Worm (Caenorhabditis elegans) whole organism, late embryonic: ENCODE results near the gene str-217.
A peak's percentile ranks its signal among the peaks of the same experiment; 100 is the strongest.

Experiments used
- C08G9.2 ChIP-seq: sonication (generic microtip); optimal IDR thresholded peaks from 2 replicates; lab custom pipeline; 2016; ENCODE audit warnings: mild to moderate bottlenecking, missing genetic modification characterization, moderate library complexity, missing compliant biosample characterization
- K09A11.1 ChIP-seq: sonication (generic microtip); optimal IDR thresholded peaks from 2 replicates; lab custom pipeline; 2017; ENCODE audit warnings: antibody characterized with exemption, mild to moderate bottlenecking, missing genetic modification characterization, missing compliant biosample characterization; ENCODE audit not compliant: insufficient read depth
- ceh-18 ChIP-seq: sonication (generic microtip); optimal IDR thresholded peaks from 2 replicates; lab custom pipeline; 2016; ENCODE audit warnings: missing genetic modification characterization, missing compliant biosample characterization
- ceh-19 ChIP-seq: fragments of 200-800 bp; sonication (Bioruptor generic); optimal IDR thresholded peaks from 2 replicates; lab custom pipeline; 2018; ENCODE audit warnings: mild to moderate bottlenecking, missing genetic modification characterization, missing compliant biosample characterization
- ceh-24 ChIP-seq: sonication (generic microtip); optimal IDR thresholded peaks from 2 replicates; lab custom pipeline; 2016; ENCODE audit warnings: mild to moderate bottlenecking, missing genetic modification characterization, missing compliant biosample characterization
- ceh-31 ChIP-seq: sonication (generic microtip); optimal IDR thresholded peaks from 2 replicates; lab custom pipeline; 2016; ENCODE audit warnings: missing genetic modification characterization, missing compliant biosample characterization
- ceh-34 ChIP-seq: sonication (generic microtip); optimal IDR thresholded peaks from 2 replicates; lab custom pipeline; 2016; ENCODE audit warnings: mild to moderate bottlenecking, missing genetic modification characterization, missing compliant biosample characterization
- ceh-48 ChIP-seq: sonication (generic microtip); optimal IDR thresholded peaks from 2 replicates; lab custom pipeline; 2016; ENCODE audit warnings: missing genetic modification characterization, inconsistent platforms, missing compliant biosample characterization
- ceh-6 ChIP-seq: fragments of 200-800 bp; sonication (Bioruptor generic); optimal IDR thresholded peaks from 2 replicates; lab custom pipeline; 2018; ENCODE audit warnings: mild to moderate bottlenecking, missing genetic modification characterization, missing compliant biosample characterization
- ceh-9 ChIP-seq: sonication (generic microtip); optimal IDR thresholded peaks from 2 replicates; lab custom pipeline; 2016; ENCODE audit warnings: mild to moderate bottlenecking, missing genetic modification characterization, inconsistent platforms, missing compliant biosample characterization
- dve-1 ChIP-seq: sonication (generic microtip); optimal IDR thresholded peaks from 2 replicates; lab custom pipeline; 2017; ENCODE audit warnings: antibody characterized with exemption, mild to moderate bottlenecking, missing genetic modification characterization, missing compliant biosample characterization
- eyg-1 ChIP-seq: sonication (generic microtip); optimal IDR thresholded peaks from 2 replicates; lab custom pipeline; 2016; ENCODE audit warnings: missing genotype, missing genetic modification characterization, missing compliant biosample characterization
- fax-1 ChIP-seq: sonication (generic microtip); optimal IDR thresholded peaks from 2 replicates; lab custom pipeline; 2016; ENCODE audit warnings: missing genotype, missing genetic modification characterization, missing compliant biosample characterization
- gmeb-2 ChIP-seq: sonication (generic microtip); optimal IDR thresholded peaks from 2 replicates; lab custom pipeline; 2016; ENCODE audit warnings: missing genetic modification characterization, inconsistent platforms, missing compliant biosample characterization
- hlh-15 ChIP-seq: sonication (generic microtip); optimal IDR thresholded peaks from 2 replicates; lab custom pipeline; 2016; ENCODE audit warnings: missing genetic modification characterization, missing compliant biosample characterization
- hlh-6 ChIP-seq: sonication (generic microtip); optimal IDR thresholded peaks from 2 replicates; lab custom pipeline; 2016; ENCODE audit warnings: missing genotype, missing genetic modification characterization, missing compliant biosample characterization
- hlh-8 ChIP-seq: sonication (generic microtip); optimal IDR thresholded peaks from 2 replicates; lab custom pipeline; 2016; ENCODE audit warnings: missing genotype, missing genetic modification characterization, missing compliant biosample characterization
- lim-6 ChIP-seq: sonication (generic microtip); optimal IDR thresholded peaks from 2 replicates; lab custom pipeline; 2016; ENCODE audit warnings: missing genetic modification characterization, missing compliant biosample characterization
- lin-11 ChIP-seq: fragments of 200-800 bp; sonication (Bioruptor generic); optimal IDR thresholded peaks from 2 replicates; lab custom pipeline; 2018; ENCODE audit warnings: mild to moderate bottlenecking, missing genetic modification characterization, missing compliant biosample characterization
- madf-2 ChIP-seq: sonication (generic microtip); optimal IDR thresholded peaks from 2 replicates; lab custom pipeline; 2017; ENCODE audit warnings: missing genetic modification characterization, missing compliant biosample characterization
- mec-3 ChIP-seq: sonication (generic microtip); optimal IDR thresholded peaks from 2 replicates; lab custom pipeline; 2016; ENCODE audit warnings: borderline replicate concordance, missing genetic modification characterization, missing compliant biosample characterization
- nfya-1 ChIP-seq: sonication (generic microtip); optimal IDR thresholded peaks from 2 replicates; lab custom pipeline; 2017; ENCODE audit warnings: missing genetic modification characterization, mild to moderate bottlenecking, missing compliant biosample characterization, antibody characterized with exemption, moderate library complexity
- npax-4 ChIP-seq: sonication (generic microtip); optimal IDR thresholded peaks from 2 replicates; lab custom pipeline; 2016; ENCODE audit warnings: missing genetic modification characterization, missing compliant biosample characterization
- pag-3 ChIP-seq: sonication (generic microtip); optimal IDR thresholded peaks from 2 replicates; lab custom pipeline; 2016; ENCODE audit warnings: missing compliant biosample characterization, missing genetic modification characterization, borderline replicate concordance
- pat-9 ChIP-seq: fragments of 200-800 bp; sonication (Bioruptor generic); optimal IDR thresholded peaks from 2 replicates; lab custom pipeline; 2018; ENCODE audit warnings: mild to moderate bottlenecking, missing genetic modification characterization, moderate library complexity, missing compliant biosample characterization
- pax-1 ChIP-seq: fragments of 150-350 bp; optimal IDR thresholded peaks from 2 replicates; lab custom pipeline; 2014; ENCODE audit warnings: missing biosample characterization, missing genetic modification characterization
- pha-4 ChIP-seq: fragments of 150-350 bp; optimal IDR thresholded peaks from 2 replicates; lab custom pipeline; 2018; ENCODE audit warnings: missing biosample characterization, missing genetic modification reagents, missing genetic modification characterization
- pros-1 ChIP-seq: fragments of 150-350 bp; optimal IDR thresholded peaks from 2 replicates; lab custom pipeline; 2014; ENCODE audit warnings: missing biosample characterization, missing genetic modification reagents, missing genetic modification characterization
- ref-2 ChIP-seq: sonication (generic microtip); optimal IDR thresholded peaks from 2 replicates; lab custom pipeline; 2016; ENCODE audit warnings: missing genetic modification characterization, missing compliant biosample characterization
- unc-3 ChIP-seq, 2 experiments: fragments of 200-800 bp in 1 of 2; sonication (Bioruptor generic) in 1 of 2; sonication (generic microtip) in 1 of 2; conservative IDR thresholded peaks in 1 of 2; optimal IDR thresholded peaks in 1 of 2; 2 replicates each; pipeline versions ENCODE4 v1.3.6 to Lab custom; 2016 to 2022; ENCODE audit warnings: missing compliant biosample characterization in 2 of 2, missing genetic modification characterization in 2 of 2, missing genetic modification reagents in 1 of 2
- unc-42 ChIP-seq: sonication (generic microtip); optimal IDR thresholded peaks from 2 replicates; lab custom pipeline; 2016; ENCODE audit warnings: missing genotype, missing genetic modification characterization, missing compliant biosample characterization
- unc-86 ChIP-seq: sonication (generic microtip); optimal IDR thresholded peaks from 2 replicates; lab custom pipeline; 2016; ENCODE audit warnings: missing genetic modification characterization, missing compliant biosample characterization

str-217 gene

ce11 chrV:17030430-17030829, 30.3 kb upstream of the str-217 start:
- TF ChIP-seq pax-1 (tag; lab: Kevin White, UChicago) (no peak), dve-1 (no peak), ceh-31 (tag; lab: Kevin White, UChicago) (no peak), ceh-6 (GFP tag; lab: Kevin White, UChicago) (no peak), unc-42 (tag; lab: Kevin White, UChicago) (no peak), pros-1 (tag; lab: Kevin White, UChicago) (no peak)

- TF ChIP-seq npax-4 (tag; lab: Kevin White, UChicago) (no peak), hlh-8 (tag; lab: Kevin White, UChicago) (no peak), lin-11 (tag; lab: Kevin White, UChicago) (no peak)
Measured at ce11 chrV:17026289-17026688, 26.2 kb upstream of the str-217 start, which contains the start of gene F49H6.15. Gene F49H6.15, minus strand, starts transcription at chrV:17026389.

ce11 chrV:17022613-17023322, 22.7 kb upstream of the str-217 start, which contains the start of the genes F49H6.8 and F49H6.5:
Gene F49H6.8, minus strand, starts transcription at chrV:17022663.
Gene F49H6.5, plus strand, starts transcription at chrV:17023241.
- TF ChIP-seq ceh-18 (tag; lab: Kevin White, UChicago), result no peak
- TF ChIP-seq C08G9.2, result no peak

DNA sequence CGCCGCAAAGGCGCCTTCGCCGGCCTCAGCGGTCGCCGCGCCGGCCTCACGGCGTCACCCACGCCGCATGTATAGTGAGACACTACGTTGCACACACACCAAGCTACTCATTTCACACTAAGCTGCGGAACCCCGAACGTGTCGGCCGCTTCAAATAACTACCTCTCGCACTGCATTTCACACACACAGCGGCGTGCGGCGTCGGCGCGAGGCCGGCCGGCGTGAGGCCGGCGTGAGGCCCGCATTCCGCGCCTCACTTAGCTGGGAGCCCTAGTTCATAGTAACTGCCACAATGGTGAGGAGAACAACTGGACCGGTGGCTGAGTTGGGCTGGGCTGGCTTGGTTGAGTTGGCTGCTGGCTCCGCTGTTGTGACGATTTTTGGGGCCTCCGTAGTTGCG, 22.0 kb upstream of the str-217 start:
- TF ChIP-seq pag-3 (tag; lab: Kevin White, UChicago), result peak; percentile 66

ce11 chrV:17021361-17021760, 21.3 kb upstream of the str-217 start, which contains the start of gene F49H6.12:
Gene F49H6.12, minus strand, starts transcription at chrV:17021461.
- TF ChIP-seq ref-2 (tag; lab: Kevin White, UChicago) (no peak), ceh-48 (tag; lab: Kevin White, UChicago) (no peak), lim-6 (tag; lab: Kevin White, UChicago) (no peak), gmeb-2 (no peak), ceh-31 (tag; lab: Kevin White, UChicago) (no peak), fax-1 (no peak), unc-3 (GFP tag; conservative IDR thresholded peaks at IDR 0.05; lab: Robert Waterston, UW) (no peak), unc-3 (tag; optimal IDR thresholded peaks at IDR 0.05; lab: Kevin White, UChicago) (no peak), pha-4 (tag; lab: Kevin White, UChicago) (no peak), unc-42 (tag; lab: Kevin White, UChicago) (no peak), ceh-24 (tag; lab: Kevin White, UChicago) (no peak), ceh-9 (tag; lab: Kevin White, UChicago) (no peak), hlh-15 (tag; lab: Kevin White, UChicago) (no peak), ceh-34 (no peak), nfya-1 (no peak), pag-3 (tag; lab: Kevin White, UChicago) (no peak)
- TF ChIP-seq, all 69 proteins: peak for 0

DNA sequence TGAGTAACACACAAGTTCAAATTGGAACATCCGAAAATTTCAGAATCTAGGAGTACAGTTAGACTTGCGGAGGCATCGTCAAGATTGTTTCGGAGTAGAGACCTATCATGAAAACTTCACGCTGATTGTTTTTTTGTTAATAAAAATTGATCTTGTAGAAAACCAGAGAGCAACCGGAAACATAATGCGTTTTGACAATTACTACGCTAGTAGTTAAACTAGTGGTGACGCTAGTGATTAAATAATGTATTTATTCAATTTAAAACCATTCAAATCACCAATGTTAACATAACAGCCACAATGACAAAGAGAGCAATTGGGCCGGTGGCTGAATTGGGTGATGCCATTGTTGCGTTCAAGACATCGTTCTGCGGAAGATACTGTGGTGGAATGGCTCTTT, 19.6 kb upstream of the str-217 start, which contains the start of gene F49H6.17:
Gene F49H6.17 (plus strand): TSS at position 301 of the 400 bp plus-strand sequence.
- TF ChIP-seq ceh-34, result no peak
- TF ChIP-seq mec-3, result no peak
- TF ChIP-seq eyg-1, result no peak
- no peak for TF ChIP-seq hlh-6 (tag; lab: Kevin White, UChicago)
- no peak for TF ChIP-seq unc-86 (tag; lab: Kevin White, UChicago)
- no peak for TF ChIP-seq madf-2
- no peak for TF ChIP-seq pat-9 (tag; lab: Kevin White, UChicago)
- no peak for TF ChIP-seq dve-1
- TF ChIP-seq K09A11.1, result no peak
- no peak for TF ChIP-seq ceh-19 (GFP tag; lab: Kevin White, UChicago)
